Fruit fly (Drosophila melanogaster): Measurements from ENCODE around the gene Wdr37.
A peak's percentile ranks its signal among the peaks of the same experiment; 100 is the strongest.

Gene Wdr37

DNA sequence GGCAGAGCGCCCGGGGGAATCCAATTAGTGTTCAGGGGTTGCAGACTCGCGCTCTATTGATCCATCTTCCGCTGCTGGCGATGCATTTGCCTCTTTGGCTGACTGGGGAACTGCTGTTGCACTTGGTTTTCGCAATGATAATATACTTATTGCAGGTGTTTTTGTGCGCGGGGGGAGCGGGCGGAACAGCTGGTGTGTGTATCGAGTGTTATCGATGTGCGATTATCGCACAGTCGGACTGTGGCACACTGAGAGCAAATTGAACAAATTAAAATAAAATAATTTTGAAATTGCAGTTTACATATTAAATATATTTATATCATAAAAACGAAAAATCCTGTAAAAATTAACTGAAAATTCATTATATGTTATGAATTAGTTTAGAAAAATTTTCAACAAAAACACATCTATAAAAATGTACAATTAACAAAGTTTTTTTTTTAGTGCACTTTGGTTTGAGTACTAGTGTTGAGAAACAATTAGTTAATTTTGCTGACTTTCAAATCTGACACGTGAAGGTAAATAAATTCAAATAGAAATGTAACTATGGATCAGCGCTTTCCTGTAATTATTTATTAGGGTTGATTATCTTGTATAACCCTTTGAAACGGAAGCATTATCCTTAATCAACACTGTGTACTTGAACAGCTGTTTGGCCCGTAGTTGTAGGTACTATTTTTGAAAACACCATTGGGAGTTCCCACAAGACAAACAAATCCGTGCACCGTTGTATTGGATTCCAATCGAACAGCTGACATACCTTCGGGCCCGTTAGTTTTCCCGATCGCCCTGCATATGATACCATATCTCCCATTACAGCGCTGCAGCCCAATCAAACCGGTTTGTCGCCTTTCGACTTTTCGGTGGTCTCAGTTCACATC lies at the start of gene Wdr37, which contains the start of gene koko (continued):
- peak; percentile 46; the same call in 1 of the 3 replicates for TF ChIP-seq Doc3 (GFP tag; IDR thresholded peaks at IDR 0.05; ENCODE audit: partially characterized antibody)
- TF ChIP-seq schlank (tag; optimal IDR thresholded peaks at IDR 0.05) = peak; percentile 83
- TF ChIP-seq D19A (tag; optimal IDR thresholded peaks at IDR 0.05) = peak; percentile 94
- peak; percentile 69 for TF ChIP-seq MTF-1 (GFP tag; optimal IDR thresholded peaks at IDR 0.05; ENCODE audit: borderline replicate concordance)
- peak; percentile 98 for TF ChIP-seq lmd (GFP tag; IDR thresholded peaks at IDR 0.05)
- TF ChIP-seq org-1 (GFP tag; optimal IDR thresholded peaks at IDR 0.05) = peak; percentile 86
- peak; percentile 80 to 98 for TF ChIP-seq Hr51 (GFP tag; optimal IDR thresholded peaks at IDR 0.05)
- peak; percentile 28 for TF ChIP-seq luna (GFP tag; optimal IDR thresholded peaks at IDR 0.05)
- peak; percentile 93 for TF ChIP-seq sqz (GFP tag; optimal IDR thresholded peaks at IDR 0.05)
- TF ChIP-seq sob (GFP tag; IDR thresholded peaks at IDR 0.05) = peak; percentile 98
- TF ChIP-seq HHEX (GFP tag; optimal IDR thresholded peaks at IDR 0.05) = peak; percentile 91
- peak; percentile 95 for TF ChIP-seq CG13123 (GFP tag; optimal IDR thresholded peaks at IDR 0.05)
- TF ChIP-seq CG6854 (GFP tag; optimal IDR thresholded peaks at IDR 0.05) = peak; percentile 87
- TF ChIP-seq Mes4 (GFP tag; optimal IDR thresholded peaks at IDR 0.05) = peak; percentile 58
- peak; percentile 70 for TF ChIP-seq Dip3 (GFP tag; optimal IDR thresholded peaks at IDR 0.05)
- TF ChIP-seq CG7372 (GFP tag; IDR thresholded peaks at IDR 0.05) = peak; percentile 98
- TF ChIP-seq shn (GFP tag; optimal IDR thresholded peaks at IDR 0.05) = peak; percentile 63
- TF ChIP-seq gcm2 (GFP tag; optimal IDR thresholded peaks at IDR 0.05) = no peak
- peak; percentile 86 for TF ChIP-seq CG4617 (GFP tag; optimal IDR thresholded peaks at IDR 0.05; ENCODE audit: borderline replicate concordance)
- TF ChIP-seq Lpt (GFP tag; optimal IDR thresholded peaks at IDR 0.05) = no peak
- peak; percentile 92 for TF ChIP-seq CG1024 (GFP tag; IDR thresholded peaks at IDR 0.05)
- peak; percentile 97 for TF ChIP-seq CG11247 (GFP tag; IDR thresholded peaks at IDR 0.05)
- TF ChIP-seq CG18011 (GFP tag; optimal IDR thresholded peaks at IDR 0.05) = peak; percentile 79
- TF ChIP-seq CG3407 (GFP tag; optimal IDR thresholded peaks at IDR 0.05) = peak; percentile 93
- TF ChIP-seq scrt (GFP tag; optimal IDR thresholded peaks at IDR 0.05) = peak; percentile 83
- TF ChIP-seq CG9817 (tag; optimal IDR thresholded peaks at IDR 0.05) = peak; percentile 96
- peak; percentile 28 for TF ChIP-seq ERR (GFP tag; optimal IDR thresholded peaks at IDR 0.05)
- TF ChIP-seq Asciz (GFP tag; optimal IDR thresholded peaks at IDR 0.05) = peak; percentile 93
- TF ChIP-seq CG14965 (GFP tag; optimal IDR thresholded peaks at IDR 0.05; ENCODE audit: borderline replicate concordance) = peak; percentile 40
- peak; percentile 98 for TF ChIP-seq Fer3 (tag; optimal IDR thresholded peaks at IDR 0.05)
- no peak for TF ChIP-seq pita (GFP tag; optimal IDR thresholded peaks at IDR 0.05)
- TF ChIP-seq CG10565 (GFP tag; optimal IDR thresholded peaks at IDR 0.05) = peak; percentile 56
- peak; percentile 96 for TF ChIP-seq Fer2 (tag; optimal IDR thresholded peaks at IDR 0.05)
- peak; percentile 94 for TF ChIP-seq CG18764 (GFP tag; optimal IDR thresholded peaks at IDR 0.05)
- peak; percentile 35 to 85 for TF ChIP-seq chif (GFP tag; optimal IDR thresholded peaks at IDR 0.05)
- TF ChIP-seq CG33213 (GFP tag; optimal IDR thresholded peaks at IDR 0.05) = peak; percentile 48
- TF ChIP-seq Trl (optimal IDR thresholded peaks at IDR 0.05) = no peak
- peak; percentile 82 for TF ChIP-seq Trl (GFP tag; optimal IDR thresholded peaks at IDR 0.05)
- TF ChIP-seq CG15269 (tag; optimal IDR thresholded peaks at IDR 0.05) = peak; percentile 98
- peak; percentile 96 for TF ChIP-seq CG11456 (GFP tag; IDR thresholded peaks at IDR 0.05)
- peak; percentile 99 for TF ChIP-seq zf30C (GFP tag; optimal IDR thresholded peaks at IDR 0.05)
- TF ChIP-seq hth (optimal IDR thresholded peaks at IDR 0.05) = no peak
- TF ChIP-seq repo (GFP tag; optimal IDR thresholded peaks at IDR 0.05) = peak; percentile 63
- peak; percentile 98 for TF ChIP-seq sisA (GFP tag; IDR thresholded peaks at IDR 0.05)
- peak; percentile 44 for TF ChIP-seq her (GFP tag; optimal IDR thresholded peaks at IDR 0.05)
- TF ChIP-seq Sox102F (GFP tag; optimal IDR thresholded peaks at IDR 0.05) = peak; percentile 98
- peak; percentile 79 for TF ChIP-seq CG7786 (GFP tag; optimal IDR thresholded peaks at IDR 0.05)
- peak; percentile 76 for TF ChIP-seq CG8359 (GFP tag; optimal IDR thresholded peaks at IDR 0.05; ENCODE audit: borderline replicate concordance)
- TF ChIP-seq gfzf (GFP tag; optimal IDR thresholded peaks at IDR 0.05) = peak; percentile 8
